Worm (Caenorhabditis elegans) whole organism, L4/young adult: ENCODE measurements around the gene his-74.

Experiments
- W03F9.2 ChIP-seq: fragments of 150-350 bp; optimal IDR thresholded peaks from 2 replicates; lab custom pipeline; 2014; ENCODE audit warnings: missing biosample characterization, missing genetic modification characterization
- dao-5 ChIP-seq: sonication (generic microtip); optimal IDR thresholded peaks from 2 replicates; lab custom pipeline; 2016; ENCODE audit warnings: missing genotype, missing genetic modification characterization, moderate library complexity, missing compliant biosample characterization
- him-1 ChIP-seq: sonication (generic microtip); optimal IDR thresholded peaks from 2 replicates; lab custom pipeline; 2016; ENCODE audit warnings: missing genotype, missing genetic modification reagents, missing genetic modification characterization, missing compliant biosample characterization

- TF ChIP-seq him-1 (tag; lab: Kevin White, UChicago) (no peak), W03F9.2 (tag; lab: Kevin White, UChicago) (no peak), dao-5 (tag; lab: Kevin White, UChicago) (no peak)
These were observed 43.9 kb upstream of the his-74 start, which contains the start of gene R11D1.1 for ce11 chrV:12704077-12704476.
